Worm (Caenorhabditis elegans) whole organism, late embryonic: ENCODE results near the gene wsp-1.

Experiments used
- Y22D7AL.16 ChIP-seq: sonication (generic microtip); optimal IDR thresholded peaks from 2 replicates; lab custom pipeline; 2016; ENCODE audit warnings: missing genetic modification characterization, missing compliant biosample characterization
- ceh-18 ChIP-seq: sonication (generic microtip); optimal IDR thresholded peaks from 2 replicates; lab custom pipeline; 2016; ENCODE audit warnings: missing genetic modification characterization, missing compliant biosample characterization
- dmd-4 ChIP-seq: sonication (generic microtip); optimal IDR thresholded peaks from 2 replicates; lab custom pipeline; 2016; ENCODE audit warnings: borderline replicate concordance, missing genetic modification characterization, missing compliant biosample characterization
- eyg-1 ChIP-seq: sonication (generic microtip); optimal IDR thresholded peaks from 2 replicates; lab custom pipeline; 2016; ENCODE audit warnings: missing genotype, missing genetic modification characterization, missing compliant biosample characterization
- fkh-10 ChIP-seq: fragments of 150-350 bp; optimal IDR thresholded peaks from 2 replicates; lab custom pipeline; 2014; ENCODE audit warnings: missing biosample characterization, missing genetic modification reagents, missing genetic modification characterization
- hlh-30 ChIP-seq: sonication (generic microtip); optimal IDR thresholded peaks from 2 replicates; lab custom pipeline; 2017; ENCODE audit warnings: antibody characterized with exemption, missing genetic modification characterization, missing compliant biosample characterization; ENCODE audit not compliant: insufficient read depth
- lim-6 ChIP-seq: sonication (generic microtip); optimal IDR thresholded peaks from 2 replicates; lab custom pipeline; 2016; ENCODE audit warnings: missing genetic modification characterization, missing compliant biosample characterization
- nhr-11 ChIP-seq: fragments of 150-350 bp; optimal IDR thresholded peaks from 2 replicates; lab custom pipeline; 2014; ENCODE audit warnings: missing biosample characterization, missing genetic modification characterization
- pag-3 ChIP-seq: sonication (generic microtip); optimal IDR thresholded peaks from 2 replicates; lab custom pipeline; 2016; ENCODE audit warnings: missing compliant biosample characterization, missing genetic modification characterization, borderline replicate concordance
- sox-2 ChIP-seq: fragments of 200-800 bp; sonication (Bioruptor generic); IDR thresholded peaks from 2 replicates; pipeline ENCODE4 v1.3.6; 2022; ENCODE audit warnings: missing genetic modification reagents, missing genetic modification characterization, missing compliant biosample characterization
- tbx-7 ChIP-seq: sonication (generic microtip); optimal IDR thresholded peaks from 2 replicates; lab custom pipeline; 2016; ENCODE audit warnings: missing genotype, missing genetic modification characterization, missing compliant biosample characterization
- unc-86 ChIP-seq: sonication (generic microtip); optimal IDR thresholded peaks from 2 replicates; lab custom pipeline; 2016; ENCODE audit warnings: missing genetic modification characterization, missing compliant biosample characterization

- no peak for TF ChIP-seq pag-3 (tag; lab: Kevin White, UChicago)
- TF ChIP-seq dmd-4: no peak
- no peak for TF ChIP-seq lim-6 (tag; lab: Kevin White, UChicago)
- TF ChIP-seq unc-86 (tag; lab: Kevin White, UChicago): no peak
- no peak for TF ChIP-seq sox-2 (GFP tag; lab: Robert Waterston, UW)
- TF ChIP-seq tbx-7 (tag; lab: Kevin White, UChicago): no peak
- TF ChIP-seq ceh-18 (tag; lab: Kevin White, UChicago): no peak
- TF ChIP-seq eyg-1: no peak
- no peak for TF ChIP-seq Y22D7AL.16 (tag; lab: Kevin White, UChicago)
- no peak for TF ChIP-seq hlh-30 (tag; lab: Kevin White, UChicago)
- no peak for TF ChIP-seq fkh-10 (GFP tag; lab: Kevin White, UChicago)
- TF ChIP-seq nhr-11: no peak
These were observed 35.3 kb upstream of the wsp-1 start for ce11 chrIV:8234088-8234496.
